Fruit fly (Drosophila melanogaster) whole organism, embryonic: ENCODE measurements around the gene Ilp7.

Experiments used
- Aef1 ChIP-seq: fragments of 200-800 bp; sonication (Bioruptor generic); IDR thresholded peaks from 3 replicates; pipeline ENCODE4 v1.3.6; 2022; ENCODE audit warnings: missing biosample characterization, missing genetic modification characterization
- Awh ChIP-seq: fragments of 200-800 bp; sonication (Bioruptor generic); IDR thresholded peaks from 2 replicates; pipeline ENCODE4, ENCODE4 v1.3.6; 2022; ENCODE audit warnings: missing biosample characterization, missing genetic modification characterization
- Bdp1 ChIP-seq: fragments of 200-800 bp; sonication (Bioruptor generic); optimal IDR thresholded peaks from 3 replicates; lab custom pipeline; 2016; ENCODE audit warnings: missing biosample characterization, missing genetic modification characterization
- CG11504 ChIP-seq: fragments of 200-800 bp; sonication (Bioruptor generic); optimal IDR thresholded peaks from 3 replicates; lab custom pipeline; 2019; ENCODE audit warnings: missing biosample characterization, mild to moderate bottlenecking, missing genetic modification characterization, moderate library complexity
- CG11695 ChIP-seq: fragments of 200-800 bp; sonication (Bioruptor generic); IDR thresholded peaks from 3 replicates; pipeline ENCODE4 v1.3.6; 2022; ENCODE audit warnings: missing biosample characterization, missing genetic modification characterization
- CG12071 ChIP-seq: fragments of 200-800 bp; sonication (Bioruptor generic); optimal IDR thresholded peaks from 3 replicates; lab custom pipeline; 2018; ENCODE audit warnings: missing biosample characterization, mild to moderate bottlenecking, missing genetic modification characterization
- CG12299 ChIP-seq: fragments of 200-800 bp; sonication (Bioruptor generic); optimal IDR thresholded peaks from 2 replicates; lab custom pipeline; 2018; ENCODE audit warnings: missing biosample characterization, mild to moderate bottlenecking, missing genetic modification characterization
- CG12744 ChIP-seq: fragments of 200-800 bp; sonication (Bioruptor generic); optimal IDR thresholded peaks from 2 replicates; lab custom pipeline; 2016; ENCODE audit warnings: missing biosample characterization, missing genetic modification characterization
- CG13894 ChIP-seq: fragments of 200-800 bp; sonication (Bioruptor generic); optimal IDR thresholded peaks from 3 replicates; lab custom pipeline; 2018; ENCODE audit warnings: missing biosample characterization, mild to moderate bottlenecking, missing genetic modification characterization, moderate library complexity
- CG17359 ChIP-seq: fragments of 200-800 bp; sonication (Bioruptor generic); optimal IDR thresholded peaks from 3 replicates; lab custom pipeline; 2018; ENCODE audit warnings: missing biosample characterization, mild to moderate bottlenecking, missing genetic modification characterization, moderate library complexity
- CG17568 ChIP-seq: fragments of 200-800 bp; sonication (Bioruptor generic); optimal IDR thresholded peaks from 2 replicates; lab custom pipeline; 2018; ENCODE audit warnings: missing biosample characterization, mild to moderate bottlenecking, missing genetic modification characterization, moderate library complexity
- CG17612 ChIP-seq: fragments of 200-800 bp; sonication (Bioruptor generic); IDR thresholded peaks from 2 replicates; pipeline ENCODE4 v1.3.6; 2022; ENCODE audit warnings: missing biosample characterization, missing genetic modification characterization
- CG1832 ChIP-seq: fragments of 200-800 bp; sonication (Bioruptor generic); optimal IDR thresholded peaks from 2 replicates; lab custom pipeline; 2017; ENCODE audit warnings: missing biosample characterization, mild to moderate bottlenecking, missing genetic modification characterization, inconsistent platforms
- CG18619 ChIP-seq: fragments of 200-800 bp; sonication (Bioruptor generic); optimal IDR thresholded peaks from 3 replicates; lab custom pipeline; 2017; ENCODE audit warnings: missing biosample characterization, mild to moderate bottlenecking, missing genetic modification characterization
- CG2712 ChIP-seq: fragments of 200-800 bp; optimal IDR thresholded peaks from 3 replicates; lab custom pipeline; 2019; ENCODE audit warnings: missing biosample characterization, mild to moderate bottlenecking, missing genetic modification characterization, moderate library complexity
- CG2889 ChIP-seq: fragments of 200-800 bp; sonication (Bioruptor generic); IDR thresholded peaks from 3 replicates; pipeline ENCODE4 v1.3.6; 2022; ENCODE audit warnings: missing biosample characterization, missing genetic modification characterization
- CG30431 ChIP-seq: fragments of 200-800 bp; sonication (Bioruptor generic); optimal IDR thresholded peaks from 2 replicates; lab custom pipeline; 2017; ENCODE audit warnings: missing biosample characterization, missing genetic modification characterization
- CG43689 ChIP-seq: fragments of 200-800 bp; sonication (Bioruptor generic); IDR thresholded peaks from 2 replicates; pipeline ENCODE4 v1.3.6; 2022; ENCODE audit warnings: missing biosample characterization, missing genetic modification characterization
- CG6272 ChIP-seq: fragments of 200-800 bp; sonication (Bioruptor generic); IDR thresholded peaks from 2 replicates; pipeline ENCODE4 v1.3.6; 2022; ENCODE audit warnings: missing biosample characterization, missing genetic modification characterization
- CG6654 ChIP-seq: fragments of 200-800 bp; sonication (Bioruptor generic); optimal IDR thresholded peaks from 2 replicates; lab custom pipeline; 2017; ENCODE audit warnings: missing biosample characterization, mild to moderate bottlenecking, missing genetic modification characterization
- CG6791 ChIP-seq: fragments of 200-800 bp; sonication (Bioruptor generic); IDR thresholded peaks from 3 replicates; pipeline ENCODE4 v1.3.6; 2022; ENCODE audit warnings: missing biosample characterization, missing genetic modification characterization; ENCODE audit not compliant: partially characterized antibody
- CG7372 ChIP-seq: fragments of 200-800 bp; sonication (Bioruptor generic); IDR thresholded peaks from 2 replicates; pipeline ENCODE4 v1.3.6; 2022; ENCODE audit warnings: missing biosample characterization, missing genetic modification characterization
- CG9876 ChIP-seq: fragments of 200-800 bp; sonication (Bioruptor generic); optimal IDR thresholded peaks from 2 replicates; lab custom pipeline; 2016; ENCODE audit warnings: missing biosample characterization, missing genetic modification characterization
- Dfd ChIP-seq, 2 experiments: fragments of >200 bp; optimal IDR thresholded peaks; 2 replicates each; lab custom pipeline; 2017; ENCODE audit warnings: missing biosample characterization in 2 of 2, missing genetic modification characterization in 2 of 2
- Dip2 ChIP-seq: fragments of 200-800 bp; sonication (Bioruptor generic); IDR thresholded peaks from 2 replicates; pipeline ENCODE4 v1.3.6; 2022; ENCODE audit warnings: missing biosample characterization, missing genetic modification characterization
- Elba2 ChIP-seq: fragments of 200-800 bp; sonication (Bioruptor generic); optimal IDR thresholded peaks from 3 replicates; lab custom pipeline; 2016; ENCODE audit warnings: missing biosample characterization, missing genetic modification characterization
- Ets97D ChIP-seq: fragments of 200-800 bp; sonication (Bioruptor generic); optimal IDR thresholded peaks from 3 replicates; lab custom pipeline; 2016; ENCODE audit warnings: missing biosample characterization, missing genetic modification characterization
- Gug ChIP-seq: fragments of 200-800 bp; sonication (Bioruptor generic); IDR thresholded peaks from 4 replicates; pipeline ENCODE4 v1.3.6; 2022; ENCODE audit warnings: missing biosample characterization, missing genetic modification characterization
- H15 ChIP-seq: fragments of 200-800 bp; sonication (Bioruptor generic); IDR thresholded peaks from 3 replicates; pipeline ENCODE4 v1.3.6; 2022; ENCODE audit warnings: missing biosample characterization, missing genetic modification characterization
- HLH3B ChIP-seq: fragments of 200-800 bp; sonication (Bioruptor generic); IDR thresholded peaks from 2 replicates; pipeline ENCODE4 v1.3.6; 2022; ENCODE audit warnings: missing biosample characterization, missing genetic modification characterization
- HLH54F ChIP-seq: fragments of 200-800 bp; sonication (Bioruptor generic); optimal IDR thresholded peaks from 3 replicates; lab custom pipeline; 2016; ENCODE audit warnings: missing biosample characterization, missing genetic modification characterization
- Hsf ChIP-seq: fragments of 200-800 bp; sonication (Bioruptor generic); optimal IDR thresholded peaks from 3 replicates; lab custom pipeline; 2016; ENCODE audit warnings: missing biosample characterization, missing genetic modification characterization
- Kr ChIP-seq: fragments of 200-800 bp; sonication (Bioruptor generic); optimal IDR thresholded peaks from 2 replicates; lab custom pipeline; 2017; ENCODE audit warnings: missing biosample characterization, mild to moderate bottlenecking, missing genetic modification characterization
- MBD-R2 ChIP-seq: fragments of 200-800 bp; sonication (Bioruptor generic); IDR thresholded peaks from 2 replicates; pipeline ENCODE4 v1.3.6; 2022; ENCODE audit warnings: missing biosample characterization, missing genetic modification characterization
- Oaz ChIP-seq: fragments of 200-800 bp; sonication (Bioruptor generic); IDR thresholded peaks from 2 replicates; pipeline ENCODE4 v1.3.6; 2022; ENCODE audit warnings: missing biosample characterization, missing genetic modification characterization
- Ravus ChIP-seq: fragments of 200-800 bp; sonication (Bioruptor generic); IDR thresholded peaks from 2 replicates; pipeline ENCODE4 v1.3.6; 2022; ENCODE audit warnings: missing biosample characterization, missing genetic modification characterization
- Sry-β ChIP-seq: fragments of 200-800 bp; sonication (Bioruptor generic); optimal IDR thresholded peaks from 2 replicates; lab custom pipeline; 2018; ENCODE audit warnings: missing biosample characterization, mild to moderate bottlenecking, missing genetic modification characterization, moderate library complexity
- amos ChIP-seq: fragments of 200-800 bp; sonication (Bioruptor generic); IDR thresholded peaks from 2 replicates; pipeline ENCODE4 v1.3.6; 2022; ENCODE audit warnings: missing biosample characterization, missing genetic modification characterization; ENCODE audit not compliant: partially characterized antibody
- ap ChIP-seq: fragments of 200-800 bp; sonication (Bioruptor generic); IDR thresholded peaks from 2 replicates; pipeline ENCODE4 v1.3.6; 2022; ENCODE audit warnings: missing biosample characterization, missing genetic modification characterization
- bbx ChIP-seq: fragments of 200-800 bp; sonication (Bioruptor generic); IDR thresholded peaks from 2 replicates; pipeline ENCODE4 v1.3.6; 2022; ENCODE audit warnings: missing biosample characterization, missing genetic modification characterization; ENCODE audit not compliant: partially characterized antibody
- cg ChIP-seq: fragments of 200-800 bp; sonication (Bioruptor generic); optimal IDR thresholded peaks from 3 replicates; lab custom pipeline; 2019; ENCODE audit warnings: missing biosample characterization, mild to moderate bottlenecking, missing genetic modification characterization, moderate library complexity
- chinmo ChIP-seq: fragments of 200-800 bp; sonication (Bioruptor generic); IDR thresholded peaks from 4 replicates; pipeline ENCODE4 v1.3.6; 2022; ENCODE audit warnings: missing biosample characterization, missing genetic modification characterization; ENCODE audit not compliant: partially characterized antibody
- fru ChIP-seq: fragments of >200 bp; optimal IDR thresholded peaks from 2 replicates; lab custom pipeline; 2017
- gce ChIP-seq: fragments of 200-800 bp; sonication (Bioruptor generic); IDR thresholded peaks from 3 replicates; pipeline ENCODE4 v1.3.6; 2022; ENCODE audit warnings: missing biosample characterization, missing genetic modification characterization
- hbn ChIP-seq: fragments of 200-800 bp; sonication (Bioruptor generic); IDR thresholded peaks from 2 replicates; pipeline ENCODE4 v1.3.6; 2022; ENCODE audit warnings: missing biosample characterization, missing genetic modification characterization; ENCODE audit not compliant: partially characterized antibody
- klu ChIP-seq: fragments of 200-800 bp; sonication (Bioruptor generic); IDR thresholded peaks from 2 replicates; pipeline ENCODE4 v1.3.6; 2022; ENCODE audit warnings: missing biosample characterization, missing genetic modification characterization
- lilli ChIP-seq: fragments of 200-800 bp; sonication (Bioruptor generic); optimal IDR thresholded peaks from 3 replicates; lab custom pipeline; 2016; ENCODE audit warnings: missing biosample characterization, missing genetic modification characterization
- odd ChIP-seq: fragments of 200-800 bp; sonication (Bioruptor generic); optimal IDR thresholded peaks from 2 replicates; lab custom pipeline; 2017; ENCODE audit warnings: missing biosample characterization, mild to moderate bottlenecking, missing genetic modification characterization
- pfk ChIP-seq: fragments of 200-800 bp; sonication (Bioruptor generic); optimal IDR thresholded peaks from 2 replicates; lab custom pipeline; 2018; ENCODE audit warnings: missing biosample characterization, mild to moderate bottlenecking, missing genetic modification characterization, moderate library complexity
- prd ChIP-seq, 3 experiments: fragments of >200 bp in 2 of 3; fragments of 200-800 bp in 1 of 3; sonication (Bioruptor generic) in 1 of 3; optimal IDR thresholded peaks in 2 of 3; IDR thresholded peaks in 1 of 3; 2 replicates in 2 of 3; 3 replicates in 1 of 3; pipeline versions ENCODE4 v1.3.6 to Lab custom; 2017 to 2022; ENCODE audit warnings: missing biosample characterization in 1 of 3, missing genetic modification characterization in 1 of 3
- wdn ChIP-seq: fragments of 200-800 bp; sonication (Bioruptor generic); IDR thresholded peaks from 2 replicates; pipeline ENCODE4 v1.3.6; 2022; ENCODE audit warnings: missing biosample characterization, missing genetic modification characterization
- yki ChIP-seq: fragments of >200 bp; optimal IDR thresholded peaks from 3 replicates; lab custom pipeline; 2018
- zf30C ChIP-seq: fragments of 200-800 bp; sonication (Bioruptor generic); optimal IDR thresholded peaks from 3 replicates; lab custom pipeline; 2018; ENCODE audit warnings: missing biosample characterization, mild to moderate bottlenecking, missing genetic modification characterization

Gene Ilp7

dm6 chrX:3714020-3714419, 46.6 kb downstream of the Ilp7 start (continued):
- no peak for TF ChIP-seq CG12071 (GFP tag; lab: Kevin White, UChicago)
- no peak for TF ChIP-seq klu (GFP tag; lab: Robert Waterston, UW)
- peak; percentile 32; the same call in 1 of the 3 replicates for TF ChIP-seq CG11695
- no peak for TF ChIP-seq CG13894 (tag; lab: Kevin White, UChicago)
- peak; percentile 23 for TF ChIP-seq CG18619
- TF ChIP-seq CG17568 (GFP tag; lab: Kevin White, UChicago) = peak; percentile 6
- TF ChIP-seq ap (GFP tag; lab: Robert Waterston, UW) = no peak
- no peak for TF ChIP-seq gce (GFP tag; lab: Robert Waterston, UW)
- TF ChIP-seq Gug = no peak
- TF ChIP-seq fru (lab: Kevin White, UChicago) = no peak
- no peak for TF ChIP-seq CG6791 (GFP tag; lab: Robert Waterston, UW)
- TF ChIP-seq HLH3B (GFP tag; lab: Robert Waterston, UW) = no peak
- TF ChIP-seq Dip2 (GFP tag; lab: Robert Waterston, UW) = no peak
- TF ChIP-seq H15 (GFP tag; lab: Robert Waterston, UW) = no peak
- no peak for TF ChIP-seq chinmo (GFP tag; lab: Robert Waterston, UW)
- no peak for TF ChIP-seq CG6654 (GFP tag; lab: Kevin White, UChicago)
- no peak for TF ChIP-seq CG30431 (GFP tag; lab: Kevin White, UChicago)
- TF ChIP-seq cg (GFP tag; lab: Kevin White, UChicago) = peak; percentile 28
- TF ChIP-seq Sry-β = no peak
- TF ChIP-seq CG9876 (GFP tag; lab: Kevin White, UChicago) = no peak
- no peak for TF ChIP-seq CG12744 (GFP tag; lab: Kevin White, UChicago)
- no peak for TF ChIP-seq Elba2 (GFP tag; lab: Kevin White, UChicago)
- no peak for TF ChIP-seq CG1832
- TF ChIP-seq CG43689 (GFP tag; lab: Robert Waterston, UW) = no peak
- TF ChIP-seq prd (optimal IDR thresholded peaks at IDR 0.05; lab: Kevin White, UChicago) = no peak
- no peak for TF ChIP-seq prd (GFP tag; IDR thresholded peaks at IDR 0.05; lab: Robert Waterston, UW)
- no peak for TF ChIP-seq HLH54F
- TF ChIP-seq CG12299 (tag; lab: Kevin White, UChicago) = no peak
- no peak for TF ChIP-seq bbx (GFP tag; lab: Robert Waterston, UW)
- no peak for TF ChIP-seq Bdp1
- TF ChIP-seq amos (GFP tag; lab: Robert Waterston, UW) = no peak
- peak; percentile 38 for TF ChIP-seq CG2712 (tag; lab: Kevin White, UChicago)
- peak; percentile 7 for TF ChIP-seq Hsf (GFP tag; lab: Kevin White, UChicago)
- peak; percentile 35 for TF ChIP-seq lilli (GFP tag; lab: Kevin White, UChicago)
- TF ChIP-seq Aef1 (GFP tag; lab: Robert Waterston, UW) = no peak
- no peak for TF ChIP-seq Oaz (GFP tag; lab: Robert Waterston, UW)
- no peak for TF ChIP-seq Ravus
- no peak for TF ChIP-seq CG17612 (GFP tag; lab: Robert Waterston, UW)
- TF ChIP-seq CG2889 (GFP tag; lab: Robert Waterston, UW) = no peak; the same call in 2 of the 3 replicates
- TF ChIP-seq Ets97D (GFP tag; lab: Kevin White, UChicago) = no peak
- TF ChIP-seq yki (lab: Kevin White, UChicago) = no peak
- no peak for TF ChIP-seq pfk (GFP tag; lab: Kevin White, UChicago)
- no peak for TF ChIP-seq odd (GFP tag; lab: Kevin White, UChicago)
- TF ChIP-seq CG7372 (GFP tag; lab: Robert Waterston, UW) = no peak
- no peak for TF ChIP-seq Awh (GFP tag; lab: Robert Waterston, UW)
- TF ChIP-seq zf30C (GFP tag; lab: Kevin White, UChicago) = no peak
- TF ChIP-seq CG6272 = no peak
- TF ChIP-seq CG11504 (tag; lab: Kevin White, UChicago) = peak; percentile 69
- no peak for TF ChIP-seq hbn (GFP tag; lab: Robert Waterston, UW)
- no peak for TF ChIP-seq Dfd (GFP tag; optimal IDR thresholded peaks at IDR 0.05; lab: Kevin White, UChicago)
- TF ChIP-seq wdn (GFP tag; lab: Robert Waterston, UW) = no peak
- peak; percentile 12 for TF ChIP-seq CG17359 (tag; lab: Kevin White, UChicago)
- TF ChIP-seq MBD-R2 (GFP tag; lab: Robert Waterston, UW) = no peak; the same call in 1 of the 2 replicates
- TF ChIP-seq Kr = no peak
